Fruit fly (Drosophila melanogaster): ENCODE data around the gene CG15387.

Gene CG15387

dm6 chr2L:2182735-2183340 is 43.3 kb downstream of the CG15387 start (continued):
- peak; percentile 44 for TF ChIP-seq trh (GFP tag; optimal IDR thresholded peaks at IDR 0.05)
- TF ChIP-seq B-H1 (GFP tag; IDR thresholded peaks at IDR 0.05): no peak
- peak; percentile 74 for TF ChIP-seq CG8359 (GFP tag; optimal IDR thresholded peaks at IDR 0.05; ENCODE audit: borderline replicate concordance)
- TF ChIP-seq Bteb2 (GFP tag; optimal IDR thresholded peaks at IDR 0.05): no peak
- peak; percentile 73 for TF ChIP-seq Side (GFP tag; optimal IDR thresholded peaks at IDR 0.05)
- TF ChIP-seq pb (GFP tag; optimal IDR thresholded peaks at IDR 0.05): peak; percentile 34
- no peak for TF ChIP-seq inv (GFP tag; IDR thresholded peaks at IDR 0.05; ENCODE audit: partially characterized antibody)
- no peak for TF ChIP-seq Dp (GFP tag; optimal IDR thresholded peaks at IDR 0.05)
- no peak for TF ChIP-seq ftz-f1 (GFP tag; optimal IDR thresholded peaks at IDR 0.05)
- no peak for TF ChIP-seq NFAT (GFP tag; IDR thresholded peaks at IDR 0.05)
- no peak for TF ChIP-seq ap (GFP tag; IDR thresholded peaks at IDR 0.05)
- peak; percentile 54 for TF ChIP-seq CG8388 (GFP tag; optimal IDR thresholded peaks at IDR 0.05)
- peak; percentile 85 for TF ChIP-seq CG17829 (tag; optimal IDR thresholded peaks at IDR 0.05)
- TF ChIP-seq sug (tag; optimal IDR thresholded peaks at IDR 0.05): no peak
- TF ChIP-seq Antp (GFP tag; optimal IDR thresholded peaks at IDR 0.05): peak; percentile 66
- TF ChIP-seq kni (GFP tag; optimal IDR thresholded peaks at IDR 0.05): peak; percentile 20
- peak; percentile 70 for TF ChIP-seq CG8089 (GFP tag; optimal IDR thresholded peaks at IDR 0.05)
- TF ChIP-seq insv (GFP tag; optimal IDR thresholded peaks at IDR 0.05): no peak
- peak; percentile 32 for TF ChIP-seq p53 (GFP tag; optimal IDR thresholded peaks at IDR 0.05)
- no peak for TF ChIP-seq CG10274 (GFP tag; optimal IDR thresholded peaks at IDR 0.05)
- peak; percentile 35 for TF ChIP-seq CG18764 (GFP tag; optimal IDR thresholded peaks at IDR 0.05)
- TF ChIP-seq ham (GFP tag; IDR thresholded peaks at IDR 0.05): no peak
- TF ChIP-seq Camta (GFP tag; optimal IDR thresholded peaks at IDR 0.05): peak; percentile 65
- TF ChIP-seq CG34224 (GFP tag; IDR thresholded peaks at IDR 0.05; ENCODE audit: partially characterized antibody): no peak
- TF ChIP-seq Pdp1 (GFP tag; optimal IDR thresholded peaks at IDR 0.05): peak; percentile 45 to 49
- peak; percentile 72 for TF ChIP-seq CG4424 (GFP tag; optimal IDR thresholded peaks at IDR 0.05)
- TF ChIP-seq Rfx (GFP tag; IDR thresholded peaks at IDR 0.05): no peak
- peak; percentile 64 for TF ChIP-seq CG8944 (GFP tag; optimal IDR thresholded peaks at IDR 0.05)
- TF ChIP-seq Xbp1 (GFP tag; optimal IDR thresholded peaks at IDR 0.05): peak; percentile 53
- no peak for TF ChIP-seq eyg (GFP tag; optimal IDR thresholded peaks at IDR 0.05)
- TF ChIP-seq Poxn (GFP tag; IDR thresholded peaks at IDR 0.05): no peak
- TF ChIP-seq CG1832 (GFP tag; optimal IDR thresholded peaks at IDR 0.05): no peak
- TF ChIP-seq sd (tag; optimal IDR thresholded peaks at IDR 0.05): no peak

- TF ChIP-seq Blimp-1 (GFP tag; optimal IDR thresholded peaks at IDR 0.05) (no peak), Six4 (GFP tag; optimal IDR thresholded peaks at IDR 0.05) (peak; percentile 73), Kr (GFP tag; optimal IDR thresholded peaks at IDR 0.05) (peak; percentile 69), ranshi (GFP tag; IDR thresholded peaks at IDR 0.05) (no peak), tll (GFP tag; optimal IDR thresholded peaks at IDR 0.05) (peak in 1 of 2 experiments; percentile 23), Poxn (GFP tag; IDR thresholded peaks at IDR 0.05) (no peak), CG30403 (GFP tag; optimal IDR thresholded peaks at IDR 0.05) (no peak), CG14014 (GFP tag; IDR thresholded peaks at IDR 0.05) (no peak), Bgb (GFP tag; IDR thresholded peaks at IDR 0.05; ENCODE audit: partially characterized antibody) (peak; percentile 42; the same call in 1 of the 2 replicates), chn (GFP tag; optimal IDR thresholded peaks at IDR 0.05) (no peak), pros (GFP tag; optimal IDR thresholded peaks at IDR 0.05) (peak; percentile 91), grn (GFP tag; optimal IDR thresholded peaks at IDR 0.05) (no peak), oc (tag; optimal IDR thresholded peaks at IDR 0.05) (no peak), CrebB (tag; optimal IDR thresholded peaks at IDR 0.05) (no peak), CG9876 (GFP tag; optimal IDR thresholded peaks at IDR 0.05) (no peak), Trl (optimal IDR thresholded peaks at IDR 0.05) (no peak), Trl (GFP tag; optimal IDR thresholded peaks at IDR 0.05) (no peak), abd-A (tag; optimal IDR thresholded peaks at IDR 0.05) (no peak), CG7963 (GFP tag; IDR thresholded peaks at IDR 0.05; ENCODE audit: partially characterized antibody) (peak; percentile 70)
These were observed 44.0 kb downstream of the CG15387 start for dm6 chr2L:2181971-2182643.

Data from whole organism, embryonic.